Fruit fly (Drosophila melanogaster): ENCODE data around the gene Ogdh.

dm6 chr3L:17002140-17002849 lies 47.7 kb downstream of the Ogdh start:
- no peak for TF ChIP-seq CTCF (optimal IDR thresholded peaks at IDR 0.05)
- no peak for TF ChIP-seq CG8478 (optimal IDR thresholded peaks at IDR 0.05)

All from S2 (cell line).